Fruit fly (Drosophila melanogaster) Kc167 (cell line): ENCODE measurements around the gene TwdlJ.

Experiments
- Myc ChIP-seq: fragments of >200 bp; optimal IDR thresholded peaks from 2 replicates; lab custom pipeline; 2017; ENCODE audit warnings: missing external identifiers
- Sin3A ChIP-seq: fragments of >200 bp; optimal IDR thresholded peaks from 2 replicates; lab custom pipeline; 2018; ENCODE audit warnings: missing external identifiers
- h ChIP-seq: fragments of >200 bp; optimal IDR thresholded peaks from 3 replicates; lab custom pipeline; 2018; ENCODE audit warnings: missing external identifiers
- insv ChIP-seq: fragments of >200 bp; optimal IDR thresholded peaks from 3 replicates; lab custom pipeline; 2018; ENCODE audit warnings: missing external identifiers
- psq ChIP-seq: fragments of >200 bp; optimal IDR thresholded peaks from 2 replicates; lab custom pipeline; 2017; ENCODE audit warnings: missing external identifiers
- ttk ChIP-seq: sonication (Bioruptor generic); optimal IDR thresholded peaks from 2 replicates; lab custom pipeline; 2017; ENCODE audit warnings: missing external identifiers

The TwdlJ gene

DNA sequence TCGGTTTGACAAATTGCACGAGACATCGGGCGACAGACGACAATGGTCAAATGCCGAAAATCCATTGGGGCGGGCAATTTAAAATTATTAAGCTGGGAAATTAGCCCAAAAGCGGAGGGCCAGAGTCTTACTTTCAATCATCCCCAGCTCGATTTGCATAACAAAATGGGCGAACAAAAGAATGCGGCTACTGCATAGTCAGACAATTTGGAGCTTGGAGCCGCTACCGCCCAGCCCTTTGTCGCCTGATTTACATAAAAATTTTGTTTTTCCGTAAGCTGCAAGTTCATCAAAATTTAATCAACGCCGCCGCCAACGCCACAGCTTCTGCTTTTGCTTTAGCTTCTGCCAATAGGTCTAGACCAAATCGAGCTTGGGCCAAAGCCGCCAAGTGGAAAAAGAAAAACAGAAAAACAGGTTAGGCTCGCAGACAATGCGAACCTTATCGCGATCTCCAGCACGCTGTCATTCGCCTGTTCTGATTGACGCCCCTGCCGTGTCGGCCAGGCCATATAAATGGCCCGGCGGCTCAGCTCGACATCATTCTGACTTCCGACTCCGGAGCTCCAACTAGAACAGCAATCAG lies 1.7 kb downstream of the TwdlJ start, which contains the start of gene TwdlN:
TSS of gene TwdlN (plus strand) at position 536 of the 586 bp plus-strand sequence.
- TF ChIP-seq h (lab: Kevin White, UChicago) (no peak), Myc (lab: Kevin White, UChicago) (no peak), psq (lab: Kevin White, UChicago) (no peak), ttk (lab: Kevin White, UChicago) (no peak), insv (no peak), Sin3A (lab: Kevin White, UChicago) (no peak)

DNA sequence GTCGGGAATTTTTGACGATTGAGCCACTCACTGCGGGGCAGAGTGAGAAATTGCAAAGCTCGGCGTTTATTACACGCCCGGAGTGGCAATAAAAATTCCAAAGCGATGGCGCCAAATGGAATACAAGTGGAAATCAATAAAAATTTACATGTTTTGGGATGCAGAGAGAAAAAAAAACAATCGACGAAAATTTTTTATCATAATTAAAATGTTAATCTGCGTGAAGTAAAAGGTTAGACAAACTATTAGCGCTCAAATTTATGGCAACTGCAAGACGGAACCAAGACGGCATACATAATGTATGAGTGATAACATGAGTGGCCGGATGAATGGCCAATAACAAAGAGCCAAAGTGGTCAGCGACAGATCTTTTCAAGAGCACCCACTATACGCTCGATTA lies 3.3 kb downstream of the TwdlJ start:
- no peak for TF ChIP-seq psq (lab: Kevin White, UChicago)
- TF ChIP-seq ttk (lab: Kevin White, UChicago): no peak
- TF ChIP-seq h (lab: Kevin White, UChicago): no peak

- TF ChIP-seq Myc (lab: Kevin White, UChicago): no peak
- no peak for TF ChIP-seq Sin3A (lab: Kevin White, UChicago)
Observed at dm6 chr3R:26633432-26633831, 3.7 kb downstream of the TwdlJ start, which contains the start of gene TwdlH. TSS of gene TwdlH (plus strand) at chr3R:26633732.

DNA sequence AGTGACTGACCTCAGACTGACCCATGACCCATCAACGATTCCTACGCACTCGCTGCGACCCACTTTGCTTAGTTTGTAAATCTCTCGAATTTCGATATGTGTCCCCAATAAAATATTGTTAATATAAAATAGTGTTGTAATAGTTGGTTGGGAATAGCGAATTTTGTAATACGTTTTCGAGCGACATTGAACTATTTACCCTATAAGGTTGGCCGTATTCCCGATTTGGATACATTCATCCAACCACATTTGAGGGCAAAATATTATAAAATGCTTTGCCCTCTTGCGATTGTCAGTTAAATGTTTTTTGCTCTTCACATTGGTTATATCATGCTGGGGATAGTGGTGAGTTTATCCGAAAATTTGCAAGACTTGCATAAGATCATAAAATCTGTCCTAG lies 4.9 kb downstream of the TwdlJ start, which contains the start of gene TwdlR:
TSS of gene TwdlR (plus strand) at position 301 of the 400 bp plus-strand sequence.
- no peak for TF ChIP-seq psq (lab: Kevin White, UChicago)
- no peak for TF ChIP-seq h (lab: Kevin White, UChicago)
- TF ChIP-seq insv: no peak
- TF ChIP-seq Myc (lab: Kevin White, UChicago): no peak
- TF ChIP-seq ttk (lab: Kevin White, UChicago): no peak
- TF ChIP-seq Sin3A (lab: Kevin White, UChicago): no peak

DNA sequence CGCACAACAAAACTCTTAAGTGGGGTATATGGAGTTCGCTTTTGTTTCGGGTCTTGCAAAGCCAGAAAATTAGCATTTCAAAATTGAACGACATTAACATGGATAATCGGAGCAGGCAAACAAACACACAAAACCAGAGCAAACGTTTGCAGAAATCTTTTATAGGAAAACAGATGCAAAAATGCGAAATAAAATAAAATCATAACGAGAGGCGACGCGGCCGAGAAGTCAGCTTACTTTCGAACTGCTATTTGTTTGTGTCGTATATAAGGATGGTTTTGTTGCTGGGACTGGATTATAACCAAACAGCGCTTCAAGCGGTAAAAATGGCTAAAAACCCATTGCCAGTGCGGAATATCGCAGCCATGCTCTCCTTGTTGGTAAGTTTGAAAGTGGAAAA lies 6.7 kb downstream of the TwdlJ start, which contains the start of gene TwdlS:
TSS of gene TwdlS (plus strand) at position 301 of the 400 bp plus-strand sequence.
- TF ChIP-seq ttk (lab: Kevin White, UChicago) (no peak), insv (no peak), Myc (lab: Kevin White, UChicago) (no peak), Sin3A (lab: Kevin White, UChicago) (no peak), psq (lab: Kevin White, UChicago) (no peak), h (lab: Kevin White, UChicago) (no peak)

DNA sequence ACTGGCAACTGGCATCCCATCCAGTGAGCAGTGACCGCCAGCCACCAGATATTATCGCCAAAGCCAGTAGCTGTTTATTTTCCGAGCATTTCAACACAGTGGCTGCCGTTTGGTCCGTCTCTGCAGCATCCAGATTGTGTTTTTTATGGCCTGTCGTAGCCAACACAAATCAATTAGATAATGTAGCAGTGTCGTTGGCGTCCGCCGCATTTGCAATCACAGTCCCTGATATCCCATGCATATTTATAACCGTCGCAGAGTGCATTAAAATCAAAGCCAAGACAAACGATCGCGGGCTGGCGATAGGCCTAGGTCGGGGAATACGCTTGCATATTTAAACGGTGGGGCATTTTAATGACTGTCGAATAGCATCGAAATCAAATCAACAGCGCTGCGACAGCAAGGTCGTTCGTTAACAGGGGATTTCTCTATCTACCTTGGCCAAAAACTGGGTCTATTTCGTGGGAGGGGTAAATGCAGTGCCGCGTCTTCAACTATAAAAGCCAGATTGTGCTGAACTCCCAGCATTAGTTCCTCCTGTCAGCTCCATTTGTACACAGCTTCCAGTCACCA lies 9.9 kb downstream of the TwdlJ start, which contains the start of gene TwdlD:
TSS of gene TwdlD (plus strand) at position 523 of the 573 bp plus-strand sequence.
- TF ChIP-seq ttk (lab: Kevin White, UChicago) (no peak), Myc (lab: Kevin White, UChicago) (no peak), psq (lab: Kevin White, UChicago) (no peak), Sin3A (lab: Kevin White, UChicago) (no peak), insv (no peak), h (lab: Kevin White, UChicago) (no peak)

dm6 chr3R:26654594-26654993 lies 24.9 kb downstream of the TwdlJ start:
- TF ChIP-seq Myc (lab: Kevin White, UChicago) (no peak), psq (lab: Kevin White, UChicago) (no peak), ttk (lab: Kevin White, UChicago) (no peak), Sin3A (lab: Kevin White, UChicago) (no peak), h (lab: Kevin White, UChicago) (no peak), insv (no peak)

DNA sequence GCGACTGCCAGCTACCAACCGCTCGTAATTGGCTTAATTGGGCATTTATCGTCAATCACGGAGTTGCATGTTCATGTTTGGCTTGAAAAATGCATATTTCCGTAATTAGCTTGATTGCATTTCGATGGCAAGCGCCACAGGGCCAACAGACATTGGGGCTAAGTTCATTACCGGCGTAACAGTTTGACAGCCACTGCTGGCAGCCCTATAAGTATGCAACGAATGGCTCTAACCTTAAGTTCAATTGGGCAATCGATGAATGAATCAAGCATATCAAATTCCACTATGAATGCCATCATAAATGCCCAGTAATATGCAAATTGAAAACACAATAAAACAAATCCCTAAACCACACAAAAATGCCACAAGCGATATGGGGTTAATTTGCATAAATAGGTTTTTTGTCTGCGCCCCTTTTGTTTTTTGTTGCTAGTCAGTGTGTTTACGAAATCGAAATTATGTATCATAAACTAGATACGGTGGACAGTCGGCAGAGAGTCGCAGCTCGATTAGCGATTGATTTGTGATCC lies 25.8 kb downstream of the TwdlJ start:
- TF ChIP-seq psq (lab: Kevin White, UChicago): no peak
- TF ChIP-seq Sin3A (lab: Kevin White, UChicago): no peak
- TF ChIP-seq insv: no peak
- TF ChIP-seq ttk (lab: Kevin White, UChicago): no peak
- no peak for TF ChIP-seq Myc (lab: Kevin White, UChicago)
- no peak for TF ChIP-seq h (lab: Kevin White, UChicago)

- TF ChIP-seq Sin3A (lab: Kevin White, UChicago) (no peak), psq (lab: Kevin White, UChicago) (no peak), h (lab: Kevin White, UChicago) (no peak)
Observed at dm6 chr3R:26656140-26656539, 26.4 kb downstream of the TwdlJ start, which contains the start of gene Tb. TSS of gene Tb (plus strand) at chr3R:26656440.

- TF ChIP-seq h (lab: Kevin White, UChicago) (no peak), insv (no peak), Myc (lab: Kevin White, UChicago) (no peak), ttk (lab: Kevin White, UChicago) (no peak), Sin3A (lab: Kevin White, UChicago) (no peak), psq (lab: Kevin White, UChicago) (no peak)
Observed at dm6 chr3R:26670277-26670676, 40.6 kb downstream of the TwdlJ start.

DNA sequence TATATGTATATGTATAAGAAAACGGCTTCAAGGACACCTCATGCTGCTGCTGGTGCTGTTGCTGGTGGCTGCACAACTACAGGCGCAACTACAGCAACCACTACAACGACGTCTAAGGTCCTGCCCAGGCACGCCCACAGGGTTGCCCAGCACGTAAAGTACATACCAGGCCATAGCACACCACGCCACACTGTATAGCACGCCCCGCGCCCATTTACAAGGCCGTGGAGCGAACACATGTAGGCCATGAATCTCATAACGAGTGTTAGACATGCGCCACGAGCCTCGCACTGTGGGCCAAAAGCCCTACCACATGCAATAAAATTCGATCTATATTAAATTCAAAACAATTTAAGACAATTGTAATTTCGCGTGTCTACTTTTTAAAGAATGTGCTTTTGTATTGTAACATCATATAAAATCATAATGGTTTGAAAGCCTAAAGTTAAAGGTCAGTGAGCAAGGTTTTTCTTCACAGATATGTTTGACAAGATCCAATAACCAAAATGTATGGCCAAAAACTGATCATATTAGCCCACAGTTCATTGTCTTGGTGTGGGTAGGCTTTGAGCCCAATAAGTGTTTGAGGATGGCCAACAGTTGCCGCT lies 41.9 kb downstream of the TwdlJ start:
- TF ChIP-seq psq (lab: Kevin White, UChicago) (no peak), ttk (lab: Kevin White, UChicago) (no peak), Sin3A (lab: Kevin White, UChicago) (no peak), insv (no peak), Myc (lab: Kevin White, UChicago) (no peak), h (lab: Kevin White, UChicago) (no peak)
